Worm (Caenorhabditis elegans): ENCODE measurements around the gene sra-3.

- TF ChIP-seq lir-3 (tag; optimal IDR thresholded peaks at IDR 0.05; ENCODE audit: poor library complexity) (no peak), nhr-47 (tag; optimal IDR thresholded peaks at IDR 0.05) (no peak), nhr-11 (tag; optimal IDR thresholded peaks at IDR 0.05) (no peak), pag-3 (tag; optimal IDR thresholded peaks at IDR 0.05; ENCODE audit: borderline replicate concordance, insufficient read depth) (no peak), lin-39 (tag; optimal IDR thresholded peaks at IDR 0.05) (no peak), tlp-1 (tag; optimal IDR thresholded peaks at IDR 0.05) (no peak)
Observed at ce11 chrII:9507181-9507580, 33.4 kb downstream of the sra-3 start, which contains the start of gene gcy-3.

All from whole organism, L1 larva.